Worm (Caenorhabditis elegans) whole organism, young adult: ENCODE data around the gene tmem-135.

Source experiments
- F57C9.4 ChIP-seq: sonication (generic microtip); optimal IDR thresholded peaks from 2 replicates; lab custom pipeline; 2017; ENCODE audit warnings: mild to moderate bottlenecking, missing genetic modification characterization, missing compliant biosample characterization
- ama-1 ChIP-seq, 3 experiments: fragments of 150-350 bp in 1 of 3; sonication (generic microtip) in 2 of 3; optimal IDR thresholded peaks; 2 replicates each; lab custom pipeline; 2014 to 2018; ENCODE audit warnings: missing biosample characterization in 2 of 3, missing genetic modification characterization in 2 of 3, missing genetic modification reagents in 2 of 3
- egl-44 ChIP-seq: fragments of 200-800 bp; sonication (Bioruptor generic); IDR thresholded peaks from 2 replicates; pipeline ENCODE4 v1.3.6; 2022; ENCODE audit warnings: missing genetic modification reagents, missing genetic modification characterization, missing compliant biosample characterization
- hlh-12 ChIP-seq: sonication (generic microtip); optimal IDR thresholded peaks from 2 replicates; lab custom pipeline; 2016; ENCODE audit warnings: missing genetic modification characterization, missing compliant biosample characterization
- lin-40 ChIP-seq: sonication (generic microtip); optimal IDR thresholded peaks from 2 replicates; lab custom pipeline; 2016; ENCODE audit warnings: missing genetic modification characterization, mild to moderate bottlenecking, missing compliant biosample characterization, missing genotype, missing genetic modification reagents
- lin-54 ChIP-seq: fragments of 200-800 bp; sonication (Bioruptor generic); optimal IDR thresholded peaks from 2 replicates; lab custom pipeline; 2018; ENCODE audit warnings: mild to moderate bottlenecking, missing genetic modification characterization, missing compliant biosample characterization
- pha-4 ChIP-seq: fragments of 150-350 bp; sonication (generic microtip); optimal IDR thresholded peaks from 2 replicates; lab custom pipeline; 2014; ENCODE audit warnings: missing biosample characterization, missing genetic modification reagents, missing genetic modification characterization
- snpc-1.1 ChIP-seq: sonication (generic microtip); optimal IDR thresholded peaks from 2 replicates; lab custom pipeline; 2017; ENCODE audit warnings: missing genetic modification characterization, mild to moderate bottlenecking, missing compliant biosample characterization, antibody characterized with exemption, moderate library complexity, missing genotype, missing genetic modification reagents; ENCODE audit not compliant: insufficient read depth
- unc-62 ChIP-seq: fragments of 150-350 bp; optimal IDR thresholded peaks from 2 replicates; lab custom pipeline; 2014; ENCODE audit warnings: missing biosample characterization, missing genetic modification reagents, missing genetic modification characterization
- ztf-18 ChIP-seq: sonication (generic microtip); optimal IDR thresholded peaks from 2 replicates; lab custom pipeline; 2016; ENCODE audit warnings: missing genotype, mild to moderate bottlenecking, missing genetic modification characterization, missing compliant biosample characterization
- ztf-28 ChIP-seq: fragments of 200-800 bp; sonication (Bioruptor generic); IDR thresholded peaks from 2 replicates; pipeline ENCODE4 v1.3.6; 2022; ENCODE audit warnings: missing genetic modification reagents, missing genetic modification characterization, missing compliant biosample characterization

ce11 chrX:4623707-4624106, 49.8 kb upstream of the tmem-135 start:
- TF ChIP-seq lin-54 (GFP tag; lab: Kevin White, UChicago) (no peak), ztf-28 (GFP tag; lab: Robert Waterston, UW) (no peak), pha-4 (tag; lab: Kevin White, UChicago) (no peak), snpc-1.1 (tag; lab: Kevin White, UChicago) (no peak), egl-44 (GFP tag; lab: Robert Waterston, UW) (no peak), ama-1 (optimal IDR thresholded peaks at IDR 0.05; lab: Kevin White, UChicago) (no peak), ama-1 (GFP tag; optimal IDR thresholded peaks at IDR 0.05; lab: Kevin White, UChicago) (no peak), unc-62 (GFP tag; lab: Kevin White, UChicago) (no peak), lin-40 (tag; lab: Kevin White, UChicago) (no peak), ztf-18 (no peak), hlh-12 (tag; lab: Kevin White, UChicago) (no peak), F57C9.4 (tag; lab: Kevin White, UChicago) (no peak)
